Worm (Caenorhabditis elegans) whole organism, young adult: ENCODE measurements around the gene T28D9.11.
A peak's percentile ranks its signal among the peaks of the same experiment; 100 is the strongest.

Experiments used
- F22D6.2 ChIP-seq: sonication (generic microtip); optimal IDR thresholded peaks from 2 replicates; lab custom pipeline; 2016; ENCODE audit warnings: mild to moderate bottlenecking, missing genetic modification characterization, missing compliant biosample characterization
- F23B12.7 ChIP-seq: sonication (generic microtip); optimal IDR thresholded peaks from 2 replicates; lab custom pipeline; 2017; ENCODE audit warnings: missing genetic modification characterization, mild to moderate bottlenecking, missing compliant biosample characterization, antibody characterized with exemption, moderate library complexity; ENCODE audit not compliant: insufficient read depth
- F52B5.7 ChIP-seq: sonication (generic microtip); optimal IDR thresholded peaks from 2 replicates; lab custom pipeline; 2016; ENCODE audit warnings: mild to moderate bottlenecking, missing genetic modification characterization, missing compliant biosample characterization
- F57A8.1 ChIP-seq: fragments of 200-800 bp; sonication (Bioruptor generic); optimal IDR thresholded peaks from 2 replicates; lab custom pipeline; 2018; ENCODE audit warnings: mild to moderate bottlenecking, missing genetic modification characterization, moderate library complexity, missing compliant biosample characterization
- Y53F4B.3 ChIP-seq: fragments of 200-800 bp; sonication (Bioruptor generic); IDR thresholded peaks from 2 replicates; pipeline ENCODE4 v1.3.6; 2022; ENCODE audit warnings: missing genetic modification reagents, missing genetic modification characterization, missing compliant biosample characterization
- Y53G8AR.9 ChIP-seq: fragments of 200-800 bp; sonication (Bioruptor generic); conservative IDR thresholded peaks from 2 replicates; pipeline ENCODE4 v1.3.6; 2022; ENCODE audit warnings: missing genetic modification reagents, missing genetic modification characterization, missing compliant biosample characterization
- Y67H2A.10 ChIP-seq: fragments of 200-800 bp; sonication (Bioruptor generic); conservative IDR thresholded peaks from 2 replicates; pipeline ENCODE4 v1.3.6; 2022; ENCODE audit warnings: missing genetic modification reagents, missing genetic modification characterization, missing compliant biosample characterization
- ama-1 ChIP-seq, 3 experiments: fragments of 150-350 bp in 1 of 3; sonication (generic microtip) in 2 of 3; optimal IDR thresholded peaks; 2 replicates each; lab custom pipeline; 2014 to 2018; ENCODE audit warnings: missing biosample characterization in 2 of 3, missing genetic modification characterization in 2 of 3, missing genetic modification reagents in 2 of 3
- aptf-2 ChIP-seq: fragments of 200-800 bp; sonication (Bioruptor generic); conservative IDR thresholded peaks from 2 replicates; pipeline ENCODE4 v1.3.6; 2022; ENCODE audit warnings: missing genetic modification reagents, missing genetic modification characterization, missing compliant biosample characterization
- aptf-3 ChIP-seq: fragments of 200-800 bp; sonication (Bioruptor generic); IDR thresholded peaks from 2 replicates; pipeline ENCODE4 v1.3.6; 2022; ENCODE audit warnings: missing genetic modification characterization, missing compliant biosample characterization
- atf-7 ChIP-seq: sonication (generic microtip); optimal IDR thresholded peaks from 2 replicates; lab custom pipeline; 2017; ENCODE audit warnings: mild to moderate bottlenecking, missing genetic modification characterization, missing compliant biosample characterization
- athp-1 ChIP-seq: sonication (generic microtip); optimal IDR thresholded peaks from 2 replicates; lab custom pipeline; 2017; ENCODE audit warnings: mild to moderate bottlenecking, missing genetic modification characterization, missing compliant biosample characterization
- bed-1 ChIP-seq: fragments of 200-800 bp; sonication (Bioruptor generic); IDR thresholded peaks from 2 replicates; pipeline ENCODE4 v1.3.6; 2022; ENCODE audit warnings: missing genetic modification reagents, missing genetic modification characterization, missing compliant biosample characterization
- ccch-3 ChIP-seq: fragments of 200-800 bp; sonication (Bioruptor generic); optimal IDR thresholded peaks from 2 replicates; lab custom pipeline; 2018; ENCODE audit warnings: mild to moderate bottlenecking, missing genetic modification characterization, missing compliant biosample characterization
- cebp-1 ChIP-seq, 2 experiments: fragments of 200-800 bp in 1 of 2; sonication (Bioruptor generic) in 1 of 2; sonication (generic microtip) in 1 of 2; IDR thresholded peaks in 1 of 2; optimal IDR thresholded peaks in 1 of 2; 2 replicates each; pipeline versions ENCODE4 v1.3.6 to Lab custom; 2017 to 2022; ENCODE audit warnings: missing compliant biosample characterization in 2 of 2, missing genetic modification characterization in 2 of 2, mild to moderate bottlenecking in 1 of 2, missing genetic modification reagents in 1 of 2, moderate library complexity in 1 of 2
- chd-7 ChIP-seq: sonication (generic microtip); optimal IDR thresholded peaks from 2 replicates; lab custom pipeline; 2016; ENCODE audit warnings: mild to moderate bottlenecking, missing genetic modification characterization, moderate library complexity, missing compliant biosample characterization
- die-1 ChIP-seq: sonication (generic microtip); optimal IDR thresholded peaks from 2 replicates; lab custom pipeline; 2016; ENCODE audit warnings: missing genotype, mild to moderate bottlenecking, missing genetic modification characterization, missing compliant biosample characterization
- dox-1 ChIP-seq: fragments of 200-800 bp; sonication (Bioruptor generic); IDR thresholded peaks from 2 replicates; pipeline ENCODE4 v1.3.6; 2022; ENCODE audit warnings: missing genetic modification reagents, missing genetic modification characterization, missing compliant biosample characterization
- dpl-1 ChIP-seq: fragments of 150-350 bp; optimal IDR thresholded peaks from 2 replicates; lab custom pipeline; 2014; ENCODE audit warnings: missing biosample characterization, missing genetic modification reagents, missing genetic modification characterization
- egl-44 ChIP-seq: fragments of 200-800 bp; sonication (Bioruptor generic); IDR thresholded peaks from 2 replicates; pipeline ENCODE4 v1.3.6; 2022; ENCODE audit warnings: missing genetic modification reagents, missing genetic modification characterization, missing compliant biosample characterization
- gei-17 ChIP-seq: fragments of 200-800 bp; sonication (Bioruptor generic); optimal IDR thresholded peaks from 2 replicates; lab custom pipeline; 2018; ENCODE audit warnings: mild to moderate bottlenecking, missing genetic modification characterization, missing compliant biosample characterization
- hrde-1 ChIP-seq: sonication (generic microtip); optimal IDR thresholded peaks from 2 replicates; lab custom pipeline; 2016; ENCODE audit warnings: missing genetic modification characterization, mild to moderate bottlenecking, missing compliant biosample characterization, moderate library complexity, missing genotype, missing genetic modification reagents, borderline replicate concordance
- lag-1 ChIP-seq: fragments of 200-800 bp; sonication (Bioruptor generic); IDR thresholded peaks from 2 replicates; pipeline ENCODE4 v1.3.6; 2022; ENCODE audit warnings: missing genetic modification reagents, missing genetic modification characterization, missing compliant biosample characterization
- lin-26 ChIP-seq: fragments of 200-800 bp; sonication (Bioruptor generic); IDR thresholded peaks from 2 replicates; pipeline ENCODE4 v1.3.6; 2022; ENCODE audit warnings: missing genetic modification reagents, missing genetic modification characterization, missing compliant biosample characterization
- lin-35 ChIP-seq, 3 experiments: fragments of 150-350 bp in 2 of 3; sonication (generic microtip) in 1 of 3; optimal IDR thresholded peaks; 2 replicates each; lab custom pipeline; 2014 to 2018; ENCODE audit warnings: missing biosample characterization in 3 of 3, missing genetic modification characterization in 3 of 3, missing genetic modification reagents in 3 of 3
- lin-40 ChIP-seq: sonication (generic microtip); optimal IDR thresholded peaks from 2 replicates; lab custom pipeline; 2016; ENCODE audit warnings: missing genetic modification characterization, mild to moderate bottlenecking, missing compliant biosample characterization, missing genotype, missing genetic modification reagents
- lsl-1 ChIP-seq: fragments of 200-800 bp; sonication (Bioruptor generic); optimal IDR thresholded peaks from 2 replicates; lab custom pipeline; 2018; ENCODE audit warnings: mild to moderate bottlenecking, missing genetic modification characterization, moderate library complexity, missing compliant biosample characterization
- madf-8 ChIP-seq: fragments of 200-800 bp; sonication (Bioruptor generic); conservative IDR thresholded peaks from 2 replicates; pipeline ENCODE4 v1.3.6; 2022; ENCODE audit warnings: missing genetic modification reagents, missing genetic modification characterization, missing compliant biosample characterization
- mes-4 ChIP-seq: sonication (generic microtip); optimal IDR thresholded peaks from 2 replicates; lab custom pipeline; 2016; ENCODE audit warnings: missing genotype, missing genetic modification characterization, missing compliant biosample characterization
- nhr-179 ChIP-seq: sonication (generic microtip); optimal IDR thresholded peaks from 2 replicates; lab custom pipeline; 2016; ENCODE audit warnings: mild to moderate bottlenecking, missing genetic modification characterization, missing compliant biosample characterization
- nhr-27 ChIP-seq: fragments of 200-800 bp; sonication (Bioruptor generic); optimal IDR thresholded peaks from 2 replicates; lab custom pipeline; 2018; ENCODE audit warnings: mild to moderate bottlenecking, missing genetic modification characterization, moderate library complexity, missing compliant biosample characterization
- nhr-80 ChIP-seq: sonication (generic microtip); optimal IDR thresholded peaks from 2 replicates; lab custom pipeline; 2016; ENCODE audit warnings: missing genetic modification characterization, missing compliant biosample characterization
- nhr-90 ChIP-seq: sonication (generic microtip); optimal IDR thresholded peaks from 2 replicates; lab custom pipeline; 2016; ENCODE audit warnings: missing genotype, mild to moderate bottlenecking, missing genetic modification characterization, missing compliant biosample characterization
- sea-2 ChIP-seq: fragments of 200-800 bp; sonication (Bioruptor generic); IDR thresholded peaks from 2 replicates; pipeline ENCODE4 v1.3.6; 2022; ENCODE audit warnings: missing genetic modification characterization, missing compliant biosample characterization
- snpc-4 ChIP-seq, 5 experiments: fragments of 150-350 bp in 1 of 5; sonication (generic microtip) in 4 of 5; optimal IDR thresholded peaks; 2 replicates each; lab custom pipeline; 2014 to 2018; ENCODE audit warnings: missing genetic modification characterization in 5 of 5, missing biosample characterization in 3 of 5, antibody characterized with exemption in 2 of 5, mild to moderate bottlenecking in 2 of 5, missing compliant biosample characterization in 2 of 5, missing genotype in 2 of 5, moderate library complexity in 2 of 5, missing genetic modification reagents in 1 of 5
- tlf-1 ChIP-seq: fragments of 200-800 bp; sonication (Bioruptor generic); optimal IDR thresholded peaks from 2 replicates; lab custom pipeline; 2018; ENCODE audit warnings: mild to moderate bottlenecking, missing genetic modification characterization, missing compliant biosample characterization
- ztf-3 ChIP-seq: fragments of 200-800 bp; sonication (Bioruptor generic); optimal IDR thresholded peaks from 2 replicates; lab custom pipeline; 2018; ENCODE audit warnings: mild to moderate bottlenecking, missing genetic modification characterization, missing compliant biosample characterization
- ztf-6 ChIP-seq: fragments of 200-800 bp; sonication (Bioruptor generic); IDR thresholded peaks from 2 replicates; pipeline ENCODE4 v1.3.6; 2022; ENCODE audit warnings: missing genetic modification reagents, missing genetic modification characterization, missing compliant biosample characterization

T28D9.11 gene

DNA sequence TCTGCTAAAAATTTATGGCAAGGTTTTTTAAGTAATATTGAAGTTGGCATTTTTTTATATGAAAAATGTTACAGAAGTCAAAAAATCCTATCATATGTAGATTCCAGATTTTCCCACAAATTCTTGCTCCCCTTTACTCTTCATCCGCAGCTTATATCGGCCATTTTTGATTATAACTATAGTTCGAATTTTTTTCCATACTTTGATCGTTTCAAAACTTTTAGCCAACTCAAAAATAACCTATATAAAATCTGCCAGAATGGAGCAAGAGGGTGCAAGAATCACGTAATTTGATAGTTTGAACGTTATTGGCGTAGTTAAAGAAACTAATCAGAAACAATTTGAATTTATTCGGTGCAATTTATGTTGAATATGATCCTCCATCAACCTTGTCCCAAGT lies 32.1 kb upstream of the T28D9.11 start:
- TF ChIP-seq Y53F4B.3 (no peak), nhr-27 (tag; lab: Kevin White, UChicago) (no peak), aptf-2 (GFP tag; lab: Robert Waterston, UW) (no peak), ama-1 (optimal IDR thresholded peaks at IDR 0.05; lab: Kevin White, UChicago) (no peak), ama-1 (GFP tag; optimal IDR thresholded peaks at IDR 0.05; lab: Kevin White, UChicago) (no peak), gei-17 (no peak), F23B12.7 (tag; lab: Kevin White, UChicago) (no peak), atf-7 (tag; lab: Kevin White, UChicago) (no peak), dox-1 (GFP tag; lab: Robert Waterston, UW) (no peak), F57A8.1 (GFP tag; lab: Kevin White, UChicago) (no peak), Y67H2A.10 (GFP tag; lab: Robert Waterston, UW) (no peak), tlf-1 (GFP tag; lab: Kevin White, UChicago) (no peak), madf-8 (GFP tag; lab: Robert Waterston, UW) (no peak), aptf-3 (GFP tag; lab: Robert Waterston, UW) (no peak), lin-35 (GFP tag; optimal IDR thresholded peaks at IDR 0.05; lab: Kevin White, UChicago) (no peak), ztf-6 (GFP tag; lab: Robert Waterston, UW) (no peak), sea-2 (GFP tag; lab: Robert Waterston, UW) (no peak), Y53G8AR.9 (GFP tag; lab: Robert Waterston, UW) (no peak)

DNA sequence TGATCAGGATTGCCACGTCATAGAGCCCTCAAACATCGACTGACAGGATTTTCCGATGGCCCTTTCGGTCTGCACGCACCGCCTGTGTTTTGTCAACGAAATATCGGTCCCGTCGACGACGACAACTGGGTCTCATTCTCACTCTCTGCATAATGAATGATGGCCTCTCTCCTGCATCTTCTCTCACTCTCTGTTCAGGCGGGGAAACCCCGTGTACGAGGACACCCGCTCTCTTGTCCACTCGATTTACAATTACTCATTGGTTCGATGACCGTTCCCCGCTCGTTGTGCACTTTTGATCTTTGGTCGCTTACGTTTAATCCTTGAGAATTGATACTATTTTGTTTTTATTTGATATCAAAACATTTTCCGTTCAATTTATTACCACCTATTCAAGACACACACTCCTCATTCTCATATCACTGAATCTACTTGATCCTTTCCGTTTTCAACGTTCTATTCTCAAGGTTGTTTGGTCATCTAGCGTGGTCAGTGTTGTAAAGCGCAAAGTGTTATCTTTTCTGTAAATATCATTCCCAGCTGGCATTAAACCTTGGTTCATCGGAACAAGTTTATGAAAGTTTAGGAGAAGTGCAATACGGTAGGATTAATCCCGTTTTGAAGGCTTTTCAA lies 30.9 kb upstream of the T28D9.11 start:
- TF ChIP-seq lin-26, result 0 out of 2 replicates have a peak, but pooled peaks have one; percentile 29
- no peak for TF ChIP-seq snpc-4 (GFP tag; optimal IDR thresholded peaks at IDR 0.05; lab: Kevin White, UChicago)
- TF ChIP-seq snpc-4 (tag; optimal IDR thresholded peaks at IDR 0.05; lab: Kevin White, UChicago), result no peak
- TF ChIP-seq F22D6.2 (tag; lab: Kevin White, UChicago), result no peak
- peak; percentile 10 for TF ChIP-seq die-1 (tag; lab: Kevin White, UChicago)
- TF ChIP-seq bed-1 (GFP tag; lab: Robert Waterston, UW), result no peak
- TF ChIP-seq nhr-179 (tag; lab: Kevin White, UChicago), result no peak
- TF ChIP-seq ztf-3 (GFP tag; lab: Kevin White, UChicago), result no peak
- TF ChIP-seq chd-7, result no peak
- no peak for TF ChIP-seq lag-1
- TF ChIP-seq nhr-90 (tag; lab: Kevin White, UChicago), result peak; percentile 0
- TF ChIP-seq egl-44 (GFP tag; lab: Robert Waterston, UW), result 0 out of 2 replicates have a peak, but pooled peaks have one; percentile 30
- TF ChIP-seq F23B12.7 (tag; lab: Kevin White, UChicago), result no peak
- TF ChIP-seq mes-4 (tag; lab: Kevin White, UChicago), result no peak
- no peak for TF ChIP-seq F57A8.1 (GFP tag; lab: Kevin White, UChicago)
- peak; percentile 10 for TF ChIP-seq nhr-80 (tag; lab: Kevin White, UChicago)
- TF ChIP-seq, all 124 proteins: peak for 5

DNA sequence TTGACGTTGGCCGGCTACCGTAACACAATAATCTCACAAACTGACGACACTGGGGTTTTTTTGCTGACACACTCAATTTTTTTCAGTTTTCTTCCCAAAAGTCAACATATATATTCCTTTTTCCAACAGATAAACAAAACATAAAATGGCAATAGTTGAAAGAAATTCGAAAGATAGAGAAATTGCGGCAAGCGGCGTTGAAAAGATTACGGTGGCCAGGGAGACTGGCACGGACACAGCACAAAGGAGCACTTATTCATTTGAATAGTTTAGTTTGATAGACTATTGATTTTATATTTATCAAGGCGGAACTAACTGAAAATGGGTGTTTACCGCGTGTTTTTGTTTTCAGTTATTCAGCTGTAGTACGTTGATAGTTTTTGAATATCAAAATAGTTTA lies 29.5 kb upstream of the T28D9.11 start, which contains the start of gene toe-2:
Gene toe-2 (minus strand): TSS at position 70 of the 400 bp plus-strand sequence.
- TF ChIP-seq F52B5.7 (tag; lab: Kevin White, UChicago) (no peak), athp-1 (tag; lab: Kevin White, UChicago) (no peak), ccch-3 (GFP tag; lab: Kevin White, UChicago) (no peak), dpl-1 (GFP tag; lab: Kevin White, UChicago) (no peak), lin-26 (no peak), lsl-1 (GFP tag; lab: Kevin White, UChicago) (no peak), lin-40 (no peak), cebp-1 (GFP tag; IDR thresholded peaks at IDR 0.05; lab: Robert Waterston, UW) (no peak), cebp-1 (tag; optimal IDR thresholded peaks at IDR 0.05; lab: Kevin White, UChicago) (no peak), hrde-1 (tag; lab: Kevin White, UChicago) (no peak)
- TF ChIP-seq, all 124 proteins: peak for 0
